Worm (Caenorhabditis elegans): ENCODE results near the gene unc-42.

Gene unc-42

DNA sequence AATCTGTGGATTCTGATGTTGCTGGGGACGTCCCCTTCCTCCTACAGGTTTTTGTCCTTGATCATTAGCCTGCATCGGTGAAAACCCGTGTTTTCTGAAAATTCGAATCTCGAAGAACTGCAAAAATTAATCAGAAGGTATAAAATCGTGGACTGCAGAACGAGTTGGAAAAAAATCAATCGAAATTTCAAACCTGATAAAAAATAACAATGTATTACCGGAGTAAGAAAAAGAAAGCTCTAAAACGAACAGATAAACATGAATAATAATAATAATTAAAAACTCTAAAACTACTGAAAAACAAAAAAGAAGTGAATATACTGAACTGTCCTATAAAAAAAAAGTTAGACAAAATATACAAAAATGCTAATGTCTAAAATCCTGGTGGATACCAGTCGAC is 13.8 kb upstream of the unc-42 start, which contains the start of gene F46B6.5:
TSS of gene F46B6.5 (minus strand) at position 101 of the 400 bp plus-strand sequence.
- no peak for TF ChIP-seq egl-13 (tag; optimal IDR thresholded peaks at IDR 0.05)
- TF ChIP-seq egl-27 (tag; optimal IDR thresholded peaks at IDR 0.05) = no peak

DNA sequence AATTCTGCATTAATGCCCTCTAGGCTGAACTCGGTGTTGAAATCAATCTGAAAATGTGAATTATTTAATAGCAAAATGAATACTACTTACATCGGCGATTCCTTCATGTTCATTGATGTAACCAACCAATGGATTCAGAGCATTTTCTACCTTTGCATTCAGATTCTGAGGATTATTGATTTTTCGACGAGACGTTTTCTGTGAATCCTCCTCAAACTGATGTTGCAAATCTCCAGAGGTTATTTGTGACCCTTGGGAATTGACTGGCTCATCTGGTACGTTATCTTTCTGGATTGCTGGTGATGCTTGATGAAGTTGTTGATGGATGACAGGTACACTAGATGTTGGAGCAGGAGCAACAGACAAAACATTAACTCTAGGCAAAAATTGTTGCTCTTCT is 12.9 kb upstream of the unc-42 start:
- no peak for TF ChIP-seq lin-35 (GFP tag; optimal IDR thresholded peaks at IDR 0.05)
- TF ChIP-seq blmp-1 (tag; optimal IDR thresholded peaks at IDR 0.05) = no peak
- TF ChIP-seq nhr-11 (tag; optimal IDR thresholded peaks at IDR 0.05) = no peak
- no peak for TF ChIP-seq nhr-237 (tag; optimal IDR thresholded peaks at IDR 0.05)
- TF ChIP-seq hlh-17 (GFP tag; optimal IDR thresholded peaks at IDR 0.05; ENCODE audit: borderline replicate concordance) = no peak
- no peak for TF ChIP-seq zag-1 (tag; optimal IDR thresholded peaks at IDR 0.05)
- TF ChIP-seq sptf-1 (tag; optimal IDR thresholded peaks at IDR 0.05) = no peak
- TF ChIP-seq xbp-1 (tag; optimal IDR thresholded peaks at IDR 0.05) = no peak
- no peak for TF ChIP-seq C04F5.9 (tag; optimal IDR thresholded peaks at IDR 0.05)
- TF ChIP-seq nhr-47 (tag; optimal IDR thresholded peaks at IDR 0.05) = no peak
- no peak for TF ChIP-seq efl-1 (optimal IDR thresholded peaks at IDR 0.05)
- TF ChIP-seq efl-1 (GFP tag; optimal IDR thresholded peaks at IDR 0.05 in 1 of 2) = no peak
- no peak for TF ChIP-seq pax-3 (tag; optimal IDR thresholded peaks at IDR 0.05)
- TF ChIP-seq vab-15 (tag; optimal IDR thresholded peaks at IDR 0.05) = no peak

DNA sequence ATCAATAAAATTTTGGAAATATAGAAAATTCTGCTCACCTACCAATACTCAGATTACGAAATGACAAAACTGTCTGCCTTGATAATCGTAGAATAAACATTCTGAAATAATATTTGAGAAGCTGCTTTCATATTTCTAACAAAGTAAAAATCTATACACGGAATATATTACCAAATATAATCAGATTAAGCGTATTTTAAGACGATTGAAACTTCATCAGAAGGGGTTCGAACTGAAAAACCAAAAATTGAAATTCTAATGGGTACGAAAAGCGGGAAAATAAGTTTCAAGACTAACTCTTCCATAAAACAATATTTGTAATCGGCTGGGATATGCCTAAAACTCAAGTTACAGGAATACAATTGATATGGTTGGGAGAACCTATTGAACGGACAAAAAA is 10.2 kb upstream of the unc-42 start, which contains the start of gene F46B6.4:
TSS of gene F46B6.4 (minus strand) at position 101 of the 400 bp plus-strand sequence.
- TF ChIP-seq ztf-4 (tag; optimal IDR thresholded peaks at IDR 0.05) (no peak), Y116A8C.19 (tag; optimal IDR thresholded peaks at IDR 0.05; ENCODE audit: borderline replicate concordance) (no peak), snpc-4 (tag; optimal IDR thresholded peaks at IDR 0.05) (no peak), ets-5 (GFP tag; IDR thresholded peaks at IDR 0.05) (no peak), lin-13 (GFP tag; optimal IDR thresholded peaks at IDR 0.05) (no peak), nhr-47 (tag; optimal IDR thresholded peaks at IDR 0.05) (no peak), nhr-11 (tag; optimal IDR thresholded peaks at IDR 0.05) (no peak), efl-3 (GFP tag; optimal IDR thresholded peaks at IDR 0.05) (no peak), F16B12.6 (tag; optimal IDR thresholded peaks at IDR 0.05) (no peak), nhr-85 (tag) (no peak), fkh-10 (GFP tag; optimal IDR thresholded peaks at IDR 0.05) (no peak), nhr-20 (tag; optimal IDR thresholded peaks at IDR 0.05) (no peak), mab-9 (GFP tag; IDR thresholded peaks at IDR 0.05) (no peak), nhr-71 (tag; optimal IDR thresholded peaks at IDR 0.05) (no peak), nhr-84 (tag; optimal IDR thresholded peaks at IDR 0.05) (no peak), nhr-19 (GFP tag; conservative IDR thresholded peaks at IDR 0.05) (no peak), blmp-1 (tag; optimal IDR thresholded peaks at IDR 0.05) (no peak)

DNA sequence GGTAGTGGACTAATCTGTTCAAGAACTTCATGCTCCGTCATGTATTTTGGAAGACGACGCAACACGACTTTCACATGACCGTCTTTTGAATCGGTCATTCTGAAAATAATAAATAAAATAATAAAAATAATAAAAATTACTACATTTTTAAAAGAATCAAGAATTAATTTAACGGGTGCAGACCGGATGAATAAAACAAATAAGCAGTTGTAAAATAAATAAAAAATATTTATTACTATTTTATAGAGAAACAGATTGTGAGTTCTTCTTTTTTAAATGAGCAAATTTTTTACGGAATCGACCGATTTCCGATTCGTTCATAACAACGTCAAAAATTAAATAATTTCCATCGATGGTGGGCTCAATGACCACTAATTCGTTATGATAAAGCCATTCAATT is 8.5 kb upstream of the unc-42 start, which contains the start of gene smg-4:
TSS of gene smg-4 (minus strand) at position 101 of the 400 bp plus-strand sequence.
- TF ChIP-seq ceh-90 (tag; optimal IDR thresholded peaks at IDR 0.05) = no peak
- no peak for TF ChIP-seq egl-27 (tag; optimal IDR thresholded peaks at IDR 0.05)
- no peak for TF ChIP-seq egl-13 (tag; optimal IDR thresholded peaks at IDR 0.05)
- TF ChIP-seq ztf-4 (tag; optimal IDR thresholded peaks at IDR 0.05) = no peak
- no peak for TF ChIP-seq ceh-8 (GFP tag; optimal IDR thresholded peaks at IDR 0.05)
- no peak for TF ChIP-seq pag-3 (tag; optimal IDR thresholded peaks at IDR 0.05; ENCODE audit: borderline replicate concordance, insufficient read depth)
- no peak for TF ChIP-seq snpc-4 (tag; optimal IDR thresholded peaks at IDR 0.05)
- no peak for TF ChIP-seq irx-1 (tag; optimal IDR thresholded peaks at IDR 0.05)
- TF ChIP-seq nhr-47 (tag; optimal IDR thresholded peaks at IDR 0.05) = no peak
- TF ChIP-seq mep-1 (tag; optimal IDR thresholded peaks at IDR 0.05) = no peak
- TF ChIP-seq lin-13 (GFP tag; optimal IDR thresholded peaks at IDR 0.05) = no peak

DNA sequence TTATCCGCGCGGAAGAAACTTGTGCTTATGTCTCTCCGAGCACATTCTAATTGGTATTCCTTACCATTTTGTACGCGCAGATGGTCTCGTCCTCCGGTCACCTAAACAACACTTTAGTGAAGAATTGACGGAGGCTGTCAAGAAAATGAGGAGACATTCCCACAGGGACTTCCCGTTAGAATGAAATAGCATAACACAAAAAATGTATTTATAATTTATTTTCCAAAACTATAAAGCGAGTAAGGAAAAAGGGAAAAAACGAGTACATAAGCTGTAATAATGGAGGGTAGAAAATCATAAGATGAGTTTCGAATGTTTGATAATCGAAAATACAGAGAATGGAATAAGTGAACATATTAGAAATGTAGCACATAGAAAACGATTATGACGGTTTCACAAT is 6.5 kb upstream of the unc-42 start, which contains the start of gene F46B6.12:
TSS of gene F46B6.12 (minus strand) at position 101 of the 400 bp plus-strand sequence.
- TF ChIP-seq elt-2 (tag; optimal IDR thresholded peaks at IDR 0.05) (no peak), ets-5 (GFP tag; IDR thresholded peaks at IDR 0.05) (no peak), hpl-2 (GFP tag; optimal IDR thresholded peaks at IDR 0.05) (no peak)
